Worm (Caenorhabditis elegans) whole organism, L1 larva: Measurements from ENCODE around the gene dct-15.

ENCODE experiments used
- ceh-88 ChIP-seq: fragments of 200-800 bp; sonication (Bioruptor generic); IDR thresholded peaks from 2 replicates; pipeline ENCODE4 v1.3.6; 2022; ENCODE audit warnings: missing genetic modification characterization, missing compliant biosample characterization
- elt-3 ChIP-seq, 6 experiments: fragments of 150-350 bp in 1 of 6; sonication (generic microtip); optimal IDR thresholded peaks; 2 replicates each; lab custom pipeline; 2017 to 2018; ENCODE audit warnings: missing biosample characterization in 6 of 6, missing genetic modification characterization in 6 of 6, inconsistent platforms in 1 of 6
- snpc-4 ChIP-seq: fragments of 150-350 bp; optimal IDR thresholded peaks from 2 replicates; lab custom pipeline; 2014; ENCODE audit warnings: missing biosample characterization, missing genetic modification characterization
- unc-130 ChIP-seq: fragments of 150-350 bp; optimal IDR thresholded peaks from 2 replicates; lab custom pipeline; 2017; ENCODE audit warnings: missing biosample characterization, missing genetic modification characterization, inconsistent platforms
- unc-98 ChIP-seq: fragments of 200-800 bp; sonication (Bioruptor generic); IDR thresholded peaks from 2 replicates; pipeline ENCODE4 v1.3.6; 2022; ENCODE audit warnings: missing genetic modification characterization, missing compliant biosample characterization
- zip-4 ChIP-seq: fragments of 200-800 bp; sonication (Bioruptor generic); optimal IDR thresholded peaks from 2 replicates; lab custom pipeline; 2018; ENCODE audit warnings: mild to moderate bottlenecking, missing genetic modification characterization, moderate library complexity, missing compliant biosample characterization

- TF ChIP-seq unc-130 = no peak
- no peak for TF ChIP-seq elt-3 (tag; optimal IDR thresholded peaks at IDR 0.05; lab: Kevin White, UChicago)
- TF ChIP-seq snpc-4 = no peak
- no peak for TF ChIP-seq unc-98 (GFP tag; lab: Robert Waterston, UW)
- no peak for TF ChIP-seq ceh-88 (GFP tag; lab: Robert Waterston, UW)
- no peak for TF ChIP-seq zip-4 (GFP tag; lab: Kevin White, UChicago)
Measured at ce11 chrIV:9799129-9799528, 11.4 kb downstream of the dct-15 start, which contains the start of gene fat-4.
